Worm (Caenorhabditis elegans) whole organism, L1 larva: ENCODE data around the gene srx-78.

ENCODE experiments used
- C04F5.9 ChIP-seq: sonication (generic microtip); optimal IDR thresholded peaks from 2 replicates; lab custom pipeline; 2016; ENCODE audit warnings: missing genetic modification characterization, missing compliant biosample characterization
- F16B12.6 ChIP-seq: fragments of 150-350 bp; optimal IDR thresholded peaks from 2 replicates; lab custom pipeline; 2014; ENCODE audit warnings: missing biosample characterization, missing genetic modification characterization
- Y116A8C.19 ChIP-seq: sonication (generic microtip); optimal IDR thresholded peaks from 2 replicates; lab custom pipeline; 2016; ENCODE audit warnings: missing compliant biosample characterization, missing genetic modification characterization, borderline replicate concordance
- aha-1 ChIP-seq: fragments of 150-350 bp; optimal IDR thresholded peaks from 2 replicates; lab custom pipeline; 2014; ENCODE audit warnings: missing biosample characterization, missing genetic modification characterization
- alr-1 ChIP-seq: fragments of 200-800 bp; sonication (Bioruptor generic); optimal IDR thresholded peaks from 2 replicates; lab custom pipeline; 2018; ENCODE audit warnings: borderline replicate concordance, mild to moderate bottlenecking, missing genetic modification characterization, missing compliant biosample characterization
- aly-2 ChIP-seq: fragments of 150-350 bp; optimal IDR thresholded peaks from 2 replicates; lab custom pipeline; 2014; ENCODE audit warnings: missing biosample characterization, missing genetic modification characterization
- ceh-63 ChIP-seq: fragments of 200-800 bp; sonication (Bioruptor generic); optimal IDR thresholded peaks from 2 replicates; lab custom pipeline; 2018; ENCODE audit warnings: mild to moderate bottlenecking, missing genetic modification characterization, missing compliant biosample characterization
- ceh-8 ChIP-seq: fragments of 200-800 bp; sonication (Bioruptor generic); optimal IDR thresholded peaks from 2 replicates; lab custom pipeline; 2018; ENCODE audit warnings: mild to moderate bottlenecking, missing genetic modification characterization, moderate library complexity, missing compliant biosample characterization
- ceh-82 ChIP-seq, 3 experiments: fragments of 150-350 bp in 1 of 3; sonication (generic microtip) in 2 of 3; optimal IDR thresholded peaks; 2 replicates each; lab custom pipeline; 2014 to 2017; ENCODE audit warnings: missing biosample characterization in 3 of 3, missing genetic modification characterization in 3 of 3
- ceh-88 ChIP-seq: fragments of 200-800 bp; sonication (Bioruptor generic); IDR thresholded peaks from 2 replicates; pipeline ENCODE4 v1.3.6; 2022; ENCODE audit warnings: missing genetic modification characterization, missing compliant biosample characterization
- ceh-90 ChIP-seq: sonication (generic microtip); optimal IDR thresholded peaks from 2 replicates; lab custom pipeline; 2016; ENCODE audit warnings: missing genetic modification characterization, missing compliant biosample characterization
- dpl-1 ChIP-seq, 3 experiments: fragments of 150-350 bp in 2 of 3; sonication (generic microtip) in 1 of 3; optimal IDR thresholded peaks; 2 replicates each; lab custom pipeline; 2014 to 2017; ENCODE audit warnings: missing biosample characterization in 3 of 3, missing genetic modification characterization in 3 of 3, missing genetic modification reagents in 3 of 3
- dsc-1 ChIP-seq: sonication (generic microtip); optimal IDR thresholded peaks from 2 replicates; lab custom pipeline; 2016; ENCODE audit warnings: mild to moderate bottlenecking, missing genetic modification characterization, missing compliant biosample characterization
- efl-1 ChIP-seq, 4 experiments: fragments of 150-350 bp; optimal IDR thresholded peaks in 3 of 4; peaks in 1 of 4; 1 replicate in 1 of 4; 2 replicates in 3 of 4; lab custom pipeline; 2014; ENCODE audit warnings: missing biosample characterization in 2 of 4, missing genetic modification characterization in 2 of 4, missing genetic modification reagents in 2 of 4
- elt-2 ChIP-seq: sonication (generic microtip); optimal IDR thresholded peaks from 2 replicates; lab custom pipeline; 2016; ENCODE audit warnings: missing genetic modification characterization, mild to moderate bottlenecking, inconsistent platforms, missing compliant biosample characterization, missing genetic modification reagents
- fkh-8 ChIP-seq: sonication (generic microtip); optimal IDR thresholded peaks from 2 replicates; lab custom pipeline; 2016; ENCODE audit warnings: mild to moderate bottlenecking, missing genetic modification characterization, missing compliant biosample characterization
- fos-1 ChIP-seq: fragments of 150-350 bp; optimal IDR thresholded peaks from 2 replicates; lab custom pipeline; 2014; ENCODE audit warnings: missing biosample characterization, missing genetic modification characterization
- hlh-4 ChIP-seq: sonication (generic microtip); optimal IDR thresholded peaks from 2 replicates; lab custom pipeline; 2016; ENCODE audit warnings: mild to moderate bottlenecking, missing genetic modification characterization, missing compliant biosample characterization
- hpl-2 ChIP-seq: fragments of 150-350 bp; optimal IDR thresholded peaks from 2 replicates; lab custom pipeline; 2014; ENCODE audit warnings: missing biosample characterization, missing genetic modification reagents, missing genetic modification characterization
- jun-1 ChIP-seq: fragments of 150-350 bp; optimal IDR thresholded peaks from 2 replicates; lab custom pipeline; 2014; ENCODE audit warnings: missing biosample characterization, missing genetic modification reagents, missing genetic modification characterization
- lin-13 ChIP-seq: fragments of 150-350 bp; optimal IDR thresholded peaks from 2 replicates; lab custom pipeline; 2014; ENCODE audit warnings: missing biosample characterization, missing genetic modification reagents, missing genetic modification characterization
- lin-35 ChIP-seq, 2 experiments: fragments of 150-350 bp; optimal IDR thresholded peaks; 2 replicates each; lab custom pipeline; 2014; ENCODE audit warnings: missing biosample characterization in 2 of 2, missing genetic modification characterization in 2 of 2, missing genetic modification reagents in 2 of 2
- lir-3 ChIP-seq: sonication (generic microtip); optimal IDR thresholded peaks from 2 replicates; lab custom pipeline; 2016; ENCODE audit warnings: mild to moderate bottlenecking, missing genetic modification characterization, moderate library complexity, missing compliant biosample characterization; ENCODE audit not compliant: poor library complexity
- lsy-2 ChIP-seq, 2 experiments: fragments of 150-350 bp; optimal IDR thresholded peaks; 2 replicates each; lab custom pipeline; 2014; ENCODE audit warnings: missing biosample characterization in 2 of 2, missing genetic modification characterization in 2 of 2
- mef-2 ChIP-seq: fragments of 150-350 bp; optimal IDR thresholded peaks from 2 replicates; lab custom pipeline; 2014; ENCODE audit warnings: missing biosample characterization, missing genetic modification characterization
- nhr-11 ChIP-seq: fragments of 150-350 bp; optimal IDR thresholded peaks from 2 replicates; lab custom pipeline; 2014; ENCODE audit warnings: missing biosample characterization, missing genetic modification characterization
- nhr-19 ChIP-seq: fragments of 200-800 bp; sonication (Bioruptor generic); conservative IDR thresholded peaks from 2 replicates; pipeline ENCODE4 v1.3.6; 2022; ENCODE audit warnings: missing genetic modification characterization, missing compliant biosample characterization
- nhr-237 ChIP-seq: fragments of 150-350 bp; optimal IDR thresholded peaks from 2 replicates; lab custom pipeline; 2014; ENCODE audit warnings: missing biosample characterization, missing genetic modification characterization
- nhr-47 ChIP-seq: sonication (generic microtip); optimal IDR thresholded peaks from 2 replicates; lab custom pipeline; 2016; ENCODE audit warnings: mild to moderate bottlenecking, missing genetic modification characterization, moderate library complexity, missing compliant biosample characterization
- nhr-71 ChIP-seq: sonication (generic microtip); optimal IDR thresholded peaks from 2 replicates; lab custom pipeline; 2016; ENCODE audit warnings: mild to moderate bottlenecking, missing genetic modification characterization, moderate library complexity, missing compliant biosample characterization
- nhr-84 ChIP-seq: sonication (generic microtip); optimal IDR thresholded peaks from 2 replicates; lab custom pipeline; 2017; ENCODE audit warnings: missing biosample characterization, missing genetic modification characterization
- nhr-85 ChIP-seq: sonication (generic microtip); peaks from one replicate; lab custom pipeline; 2016; ENCODE audit warnings: missing genetic modification characterization, inconsistent platforms, missing compliant biosample characterization
- nhr-90 ChIP-seq: sonication (generic microtip); optimal IDR thresholded peaks from 2 replicates; lab custom pipeline; 2016; ENCODE audit warnings: mild to moderate bottlenecking, missing genetic modification characterization, missing compliant biosample characterization; ENCODE audit not compliant: poor library complexity
- pag-3 ChIP-seq: sonication (generic microtip); optimal IDR thresholded peaks from 2 replicates; lab custom pipeline; 2017; ENCODE audit warnings: missing genetic modification characterization, mild to moderate bottlenecking, missing compliant biosample characterization, antibody characterized with exemption, borderline replicate concordance; ENCODE audit not compliant: insufficient read depth
- pqm-1 ChIP-seq: sonication (generic microtip); optimal IDR thresholded peaks from 3 replicates; lab custom pipeline; 2017; ENCODE audit warnings: missing biosample characterization, missing genetic modification characterization
- rnt-1 ChIP-seq: sonication (generic microtip); optimal IDR thresholded peaks from 2 replicates; lab custom pipeline; 2016; ENCODE audit warnings: mild to moderate bottlenecking, missing genetic modification characterization, moderate library complexity, missing compliant biosample characterization
- skn-1 ChIP-seq: fragments of 150-350 bp; optimal IDR thresholded peaks from 2 replicates; lab custom pipeline; 2014; ENCODE audit warnings: missing biosample characterization, missing genetic modification characterization
- sox-4 ChIP-seq: sonication (generic microtip); optimal IDR thresholded peaks from 2 replicates; lab custom pipeline; 2016; ENCODE audit warnings: missing genetic modification characterization, missing compliant biosample characterization
- sptf-1 ChIP-seq: fragments of 150-350 bp; optimal IDR thresholded peaks from 2 replicates; lab custom pipeline; 2014; ENCODE audit warnings: missing biosample characterization, missing genetic modification characterization
- swsn-7 ChIP-seq: sonication (generic microtip); optimal IDR thresholded peaks from 2 replicates; lab custom pipeline; 2016; ENCODE audit warnings: missing genetic modification characterization, missing compliant biosample characterization
- tbx-2 ChIP-seq: sonication (generic microtip); optimal IDR thresholded peaks from 2 replicates; lab custom pipeline; 2016; ENCODE audit warnings: missing genetic modification characterization, missing compliant biosample characterization
- unc-130 ChIP-seq: fragments of 150-350 bp; optimal IDR thresholded peaks from 2 replicates; lab custom pipeline; 2017; ENCODE audit warnings: missing biosample characterization, missing genetic modification characterization, inconsistent platforms
- unc-62 ChIP-seq: fragments of 150-350 bp; optimal IDR thresholded peaks from 2 replicates; lab custom pipeline; 2014; ENCODE audit warnings: missing biosample characterization, missing genetic modification reagents, missing genetic modification characterization
- unc-86 ChIP-seq: sonication (generic microtip); optimal IDR thresholded peaks from 2 replicates; lab custom pipeline; 2016; ENCODE audit warnings: missing genetic modification characterization, missing compliant biosample characterization
- unc-98 ChIP-seq: fragments of 200-800 bp; sonication (Bioruptor generic); IDR thresholded peaks from 2 replicates; pipeline ENCODE4 v1.3.6; 2022; ENCODE audit warnings: missing genetic modification characterization, missing compliant biosample characterization
- zip-4 ChIP-seq: fragments of 200-800 bp; sonication (Bioruptor generic); optimal IDR thresholded peaks from 2 replicates; lab custom pipeline; 2018; ENCODE audit warnings: mild to moderate bottlenecking, missing genetic modification characterization, moderate library complexity, missing compliant biosample characterization

Gene srx-78

ce11 chrV:15139811-15140210 is 45.0 kb downstream of the srx-78 start:
- no peak for TF ChIP-seq C04F5.9 (tag; lab: Kevin White, UChicago)
- peak; percentile 48 for TF ChIP-seq elt-2 (tag; lab: Kevin White, UChicago)
- TF ChIP-seq unc-98 (GFP tag; lab: Robert Waterston, UW): no peak
- no peak for TF ChIP-seq lir-3 (tag; lab: Kevin White, UChicago)
- TF ChIP-seq lin-35 (GFP tag; optimal IDR thresholded peaks at IDR 0.05; lab: Kevin White, UChicago): peak in 1 of 2 experiments; percentile 17
- no peak for TF ChIP-seq ceh-88 (GFP tag; lab: Robert Waterston, UW)
- TF ChIP-seq, all 84 proteins: peak for 2

DNA sequence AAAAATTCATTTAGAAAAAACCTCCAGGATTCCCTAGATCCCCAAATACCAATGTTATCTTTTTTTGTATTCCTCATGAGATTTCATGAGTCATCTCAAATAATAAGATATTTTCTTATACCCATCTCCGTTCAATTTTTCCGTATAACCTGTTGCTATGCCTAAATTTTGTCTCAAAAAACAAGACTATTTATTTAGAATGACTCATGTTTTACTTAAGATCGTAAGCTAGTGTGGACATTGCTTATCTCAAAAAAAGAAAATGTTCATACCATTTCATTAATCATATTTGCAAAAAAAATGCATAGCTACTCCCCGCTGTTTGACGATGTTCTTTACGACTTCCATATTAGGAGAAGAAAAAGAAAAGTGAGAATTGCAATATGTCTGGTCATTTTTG is 45.4 kb downstream of the srx-78 start, which contains the start of gene K08F9.3:
K08F9.3 (plus strand) TSS at position 301 of the 400 bp plus-strand sequence.
- no peak for TF ChIP-seq C04F5.9 (tag; lab: Kevin White, UChicago)
- no peak for TF ChIP-seq sptf-1

DNA sequence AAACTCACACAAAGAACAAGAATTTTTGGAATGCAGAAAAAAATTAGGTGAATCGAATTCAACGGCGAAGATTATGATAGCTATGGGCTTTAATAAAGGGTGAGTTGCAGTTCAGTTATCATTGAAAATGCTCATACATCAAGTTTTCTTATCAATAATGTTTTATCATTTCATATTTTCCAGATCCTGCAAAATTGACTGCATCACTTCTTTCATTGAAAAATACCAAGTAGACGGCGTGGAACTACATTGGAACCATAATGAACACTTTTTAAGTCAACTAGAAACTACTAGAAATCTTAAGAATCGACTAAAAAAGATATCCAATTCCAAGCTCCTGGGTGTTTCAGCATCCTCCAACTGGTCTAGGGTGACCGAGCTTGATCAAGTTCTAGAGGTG is 48.4 kb downstream of the srx-78 start, which contains the start of gene K08F9.1:
K08F9.1 (minus strand) TSS at position 101 of the 400 bp plus-strand sequence.
- TF ChIP-seq tbx-2 (tag; lab: Kevin White, UChicago) (no peak), nhr-237 (tag; lab: Kevin White, UChicago) (no peak), rnt-1 (tag; lab: Kevin White, UChicago) (no peak), Y116A8C.19 (no peak), fos-1 (tag; lab: Kevin White, UChicago) (no peak), nhr-19 (GFP tag; lab: Robert Waterston, UW) (no peak), nhr-90 (tag; lab: Kevin White, UChicago) (no peak)

- TF ChIP-seq unc-86 (tag; lab: Kevin White, UChicago): peak; percentile 38
- no peak for TF ChIP-seq pqm-1
- TF ChIP-seq unc-130 (tag; lab: Kevin White, UChicago): peak; percentile 70
- peak; percentile 13 for TF ChIP-seq fkh-8 (tag; lab: Kevin White, UChicago)
- TF ChIP-seq skn-1: peak; percentile 70
- TF ChIP-seq lin-13 (GFP tag; lab: Kevin White, UChicago): peak; percentile 20
- TF ChIP-seq unc-62 (GFP tag; lab: Kevin White, UChicago): no peak
- TF ChIP-seq dsc-1: no peak
- TF ChIP-seq nhr-85: peak; percentile 89
- TF ChIP-seq hpl-2: no peak
- TF ChIP-seq sox-4 (tag; lab: Kevin White, UChicago): no peak
- TF ChIP-seq aly-2: no peak
- TF ChIP-seq ceh-82 (tag; optimal IDR thresholded peaks at IDR 0.05; lab: Kevin White, UChicago): peak; percentile 24 to 71 (median 55)
- no peak for TF ChIP-seq nhr-84
- peak; percentile 38 for TF ChIP-seq F16B12.6 (tag; lab: Kevin White, UChicago)
- TF ChIP-seq ceh-63 (GFP tag; lab: Kevin White, UChicago): no peak
- peak; percentile 46 for TF ChIP-seq lir-3 (tag; lab: Kevin White, UChicago)
- no peak for TF ChIP-seq hlh-4 (tag; lab: Kevin White, UChicago)
- peak; percentile 55 for TF ChIP-seq nhr-237 (tag; lab: Kevin White, UChicago)
- peak; percentile 75 to 82 for TF ChIP-seq lsy-2 (tag; optimal IDR thresholded peaks at IDR 0.05; lab: Kevin White, UChicago)
- TF ChIP-seq nhr-71 (tag; lab: Kevin White, UChicago): peak; percentile 80
- TF ChIP-seq nhr-47 (tag; lab: Kevin White, UChicago): peak; percentile 68
- TF ChIP-seq nhr-11: no peak
- no peak for TF ChIP-seq zip-4 (GFP tag; lab: Kevin White, UChicago)
- TF ChIP-seq pag-3: no peak
- TF ChIP-seq ceh-8 (GFP tag; lab: Kevin White, UChicago): no peak
- TF ChIP-seq aha-1 (tag; lab: Kevin White, UChicago): no peak
- no peak for TF ChIP-seq elt-2 (tag; lab: Kevin White, UChicago)
- TF ChIP-seq efl-1 (optimal IDR thresholded peaks at IDR 0.05; lab: Kevin White, UChicago): peak; percentile 82 to 83
- TF ChIP-seq efl-1 (GFP tag; optimal IDR thresholded peaks at IDR 0.05 in 1 of 2; lab: Kevin White, UChicago): peak; percentile 72 to 95
- TF ChIP-seq mef-2 (tag; lab: Kevin White, UChicago): no peak
- peak; percentile 51 for TF ChIP-seq swsn-7 (tag; lab: Kevin White, UChicago)
- TF ChIP-seq jun-1: no peak
- TF ChIP-seq dpl-1 (GFP tag; optimal IDR thresholded peaks at IDR 0.05; lab: Kevin White, UChicago): peak; percentile 75 to 83 (median 79)
- TF ChIP-seq alr-1 (tag; lab: Kevin White, UChicago): no peak
- TF ChIP-seq ceh-90 (tag; lab: Kevin White, UChicago): no peak
These were observed 48.9 kb downstream of the srx-78 start, which contains the start of gene K08F9.4 for ce11 chrV:15143798-15144197. K08F9.4 (plus strand) TSS chrV:15144019.
